Worm (Caenorhabditis elegans): ENCODE data around the gene asg-2.

The asg-2 gene

ce11 chrX:6818036-6818488 is 23.0 kb upstream of the asg-2 start, which contains the start of gene dhs-28:
Gene dhs-28, plus strand, starts transcription at chrX:6818438.
- TF ChIP-seq W03F9.2 (tag; optimal IDR thresholded peaks at IDR 0.05) (no peak), dao-5 (tag; optimal IDR thresholded peaks at IDR 0.05) (no peak), him-1 (tag; optimal IDR thresholded peaks at IDR 0.05) (no peak)

ce11 chrX:6819135-6819534 is 21.9 kb upstream of the asg-2 start:
- TF ChIP-seq dao-5 (tag; optimal IDR thresholded peaks at IDR 0.05) (no peak), W03F9.2 (tag; optimal IDR thresholded peaks at IDR 0.05) (no peak)

DNA sequence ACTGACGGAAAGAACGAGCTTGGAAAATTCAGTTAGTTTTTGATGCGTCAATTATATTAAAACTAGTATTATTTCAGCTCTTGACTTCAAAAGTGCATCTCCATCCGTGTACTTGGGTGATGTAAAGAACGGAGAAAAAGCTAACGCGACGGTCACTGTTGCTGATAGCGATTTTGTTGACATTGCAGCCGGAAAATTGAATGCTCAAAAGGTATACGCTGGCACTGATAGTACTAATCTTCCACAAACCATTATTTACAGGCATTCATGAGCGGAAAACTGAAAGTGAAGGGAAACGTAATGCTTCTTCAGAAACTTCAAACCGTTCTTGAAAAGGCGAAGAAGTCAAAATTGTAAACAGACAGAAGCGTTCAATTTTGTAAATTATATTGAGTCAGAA is 21.4 kb upstream of the asg-2 start:
- TF ChIP-seq him-1 (tag; optimal IDR thresholded peaks at IDR 0.05): no peak
- TF ChIP-seq dao-5 (tag; optimal IDR thresholded peaks at IDR 0.05): no peak
- no peak for TF ChIP-seq W03F9.2 (tag; optimal IDR thresholded peaks at IDR 0.05)

ce11 chrX:6822552-6822951 is 18.5 kb upstream of the asg-2 start:
- TF ChIP-seq W03F9.2 (tag; optimal IDR thresholded peaks at IDR 0.05): no peak
- TF ChIP-seq him-1 (tag; optimal IDR thresholded peaks at IDR 0.05): no peak
- TF ChIP-seq dao-5 (tag; optimal IDR thresholded peaks at IDR 0.05): no peak

- TF ChIP-seq him-1 (tag; optimal IDR thresholded peaks at IDR 0.05) (no peak), dao-5 (tag; optimal IDR thresholded peaks at IDR 0.05) (no peak)
These were observed 17.7 kb upstream of the asg-2 start, which contains the start of gene gei-15 for ce11 chrX:6823218-6823979. Gene gei-15, minus strand, starts transcription at chrX:6823268.

DNA sequence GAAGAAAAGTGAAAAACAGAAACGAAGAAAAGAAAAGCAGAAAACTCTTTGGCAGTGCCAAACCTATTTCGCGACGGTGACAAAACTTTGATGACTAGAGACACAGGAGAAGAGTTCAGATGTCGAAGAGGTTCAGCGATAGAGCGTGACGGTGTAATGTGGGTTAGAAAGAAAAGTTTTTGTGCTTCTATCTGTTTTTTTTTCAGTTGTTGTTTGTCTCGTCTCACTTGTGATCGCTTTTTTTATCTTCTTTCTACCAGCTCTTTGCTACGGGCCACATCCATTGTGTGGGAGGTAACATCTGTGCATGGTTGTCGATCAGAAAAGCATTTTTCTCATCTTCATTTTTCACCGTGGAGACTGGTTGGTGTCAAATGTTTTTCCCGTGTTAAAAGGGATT is 15.2 kb upstream of the asg-2 start, which contains the start of gene F41B4.1:
Gene F41B4.1, minus strand, starts transcription at position 23 of the 400 bp plus-strand sequence.
- TF ChIP-seq W03F9.2 (tag; optimal IDR thresholded peaks at IDR 0.05): no peak
- no peak for TF ChIP-seq dao-5 (tag; optimal IDR thresholded peaks at IDR 0.05)
- no peak for TF ChIP-seq him-1 (tag; optimal IDR thresholded peaks at IDR 0.05)

DNA sequence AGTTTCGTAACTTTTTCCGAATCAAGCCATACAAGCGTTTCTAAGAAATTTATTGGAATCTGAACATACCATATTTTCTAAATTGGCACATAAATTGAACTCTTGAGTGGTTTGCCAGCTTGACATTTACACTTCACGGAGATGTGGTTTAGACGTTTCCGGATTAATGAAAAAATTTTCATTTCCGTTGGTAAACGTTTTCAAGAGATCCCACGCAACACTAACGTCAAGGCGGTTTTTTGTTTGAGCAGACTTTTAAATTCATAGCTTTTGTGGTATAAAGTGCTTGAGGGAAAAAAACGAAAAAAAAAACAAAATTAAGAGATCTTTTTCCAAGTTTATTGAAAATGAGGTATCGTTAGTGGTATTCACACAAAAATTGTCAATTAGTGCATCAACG is 5.9 kb upstream of the asg-2 start, which contains the start of gene F41B4.2:
Gene F41B4.2, minus strand, starts transcription at position 101 of the 400 bp plus-strand sequence.
- no peak for TF ChIP-seq W03F9.2 (tag; optimal IDR thresholded peaks at IDR 0.05)
- TF ChIP-seq dao-5 (tag; optimal IDR thresholded peaks at IDR 0.05): no peak
- TF ChIP-seq him-1 (tag; optimal IDR thresholded peaks at IDR 0.05): no peak

ce11 chrX:6836065-6836527 is 5.0 kb upstream of the asg-2 start, which contains the start of gene F41B4.3:
Gene F41B4.3, minus strand, starts transcription at chrX:6836115.
- no peak for TF ChIP-seq him-1 (tag; optimal IDR thresholded peaks at IDR 0.05)
- no peak for TF ChIP-seq dao-5 (tag; optimal IDR thresholded peaks at IDR 0.05)
- no peak for TF ChIP-seq W03F9.2 (tag; optimal IDR thresholded peaks at IDR 0.05)

DNA sequence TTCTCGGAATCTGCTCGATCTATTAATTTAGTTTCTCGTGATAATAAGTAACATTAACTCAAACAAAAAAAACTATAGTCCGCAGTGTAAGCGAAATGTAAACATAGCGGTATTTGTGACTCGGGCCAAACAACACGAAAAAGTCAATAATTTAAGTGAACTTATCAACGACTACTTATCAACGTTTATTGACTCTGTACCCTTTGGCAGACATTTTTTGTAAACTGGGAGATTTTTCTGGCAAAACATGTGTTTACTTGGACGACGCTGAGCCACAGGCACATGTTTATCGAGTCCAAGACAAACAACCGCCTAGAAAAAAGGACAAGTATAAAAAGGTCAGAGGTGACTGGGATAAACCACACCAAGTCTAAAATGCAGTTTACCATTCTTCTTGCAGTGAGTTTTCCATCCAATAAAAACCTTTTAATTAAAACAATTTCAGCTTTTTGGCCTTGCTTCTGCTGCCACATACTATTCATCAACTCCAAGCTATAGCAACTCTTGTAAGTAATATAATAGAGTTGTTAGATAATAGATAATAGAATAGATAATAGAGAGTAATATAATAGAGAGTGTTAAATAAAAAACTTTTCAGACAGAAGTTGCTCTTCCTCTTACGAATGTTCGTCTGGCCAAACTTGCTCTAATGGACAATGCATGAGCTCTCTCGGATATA is 3.5 kb downstream of the asg-2 start, which contains the start of gene C53B7.3:
Gene C53B7.3, plus strand, starts transcription at position 362 of the 679 bp plus-strand sequence.
- TF ChIP-seq W03F9.2 (tag; optimal IDR thresholded peaks at IDR 0.05) (no peak), him-1 (tag; optimal IDR thresholded peaks at IDR 0.05) (no peak), dao-5 (tag; optimal IDR thresholded peaks at IDR 0.05) (no peak)

DNA sequence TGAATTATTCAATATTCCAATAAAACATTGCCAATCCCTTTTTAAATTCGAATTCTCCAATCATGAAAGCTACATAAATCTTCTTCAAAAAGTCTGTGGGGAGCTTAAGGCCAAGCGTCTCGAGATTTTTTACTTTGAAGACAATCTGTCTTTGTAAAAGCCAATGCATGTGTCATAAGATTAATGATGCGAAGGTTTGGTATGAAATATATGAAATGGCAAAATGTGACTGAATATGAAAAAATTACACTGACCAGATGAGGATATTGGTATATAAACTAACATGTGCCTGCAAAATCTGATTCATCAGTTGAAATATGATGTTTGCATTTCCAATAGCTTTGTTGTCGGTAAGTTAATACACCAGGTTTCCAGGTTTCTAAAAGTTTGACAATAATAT is 4.9 kb downstream of the asg-2 start, which contains the start of gene C53B7.2:
Gene C53B7.2, plus strand, starts transcription at position 301 of the 400 bp plus-strand sequence.
- no peak for TF ChIP-seq him-1 (tag; optimal IDR thresholded peaks at IDR 0.05)
- no peak for TF ChIP-seq W03F9.2 (tag; optimal IDR thresholded peaks at IDR 0.05)
- no peak for TF ChIP-seq dao-5 (tag; optimal IDR thresholded peaks at IDR 0.05)

- TF ChIP-seq him-1 (tag; optimal IDR thresholded peaks at IDR 0.05) (no peak), dao-5 (tag; optimal IDR thresholded peaks at IDR 0.05) (no peak), W03F9.2 (tag; optimal IDR thresholded peaks at IDR 0.05) (no peak)
These were observed 7.5 kb downstream of the asg-2 start for ce11 chrX:6848596-6848995.

DNA sequence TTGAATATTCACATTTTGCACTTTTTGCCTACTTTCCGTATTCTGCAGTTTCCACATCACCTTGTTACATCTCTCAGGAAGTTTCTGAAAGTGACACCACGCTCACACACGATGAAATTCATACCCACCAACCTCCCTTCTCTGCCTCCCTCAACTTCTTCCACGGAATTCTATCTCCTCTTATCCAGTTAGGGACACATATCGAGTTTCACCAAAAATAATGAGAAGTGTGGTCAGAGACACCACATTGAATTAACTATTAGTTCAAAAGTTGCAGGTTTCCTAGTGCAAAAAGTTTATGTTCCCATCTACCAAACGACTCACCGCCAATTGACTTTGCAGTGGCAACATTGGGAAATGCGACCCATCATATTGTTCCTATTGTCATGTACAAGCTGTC is 9.4 kb downstream of the asg-2 start:
- TF ChIP-seq him-1 (tag; optimal IDR thresholded peaks at IDR 0.05) (no peak), W03F9.2 (tag; optimal IDR thresholded peaks at IDR 0.05) (no peak), dao-5 (tag; optimal IDR thresholded peaks at IDR 0.05) (no peak)

- no peak for TF ChIP-seq W03F9.2 (tag; optimal IDR thresholded peaks at IDR 0.05)
- no peak for TF ChIP-seq him-1 (tag; optimal IDR thresholded peaks at IDR 0.05)
- TF ChIP-seq dao-5 (tag; optimal IDR thresholded peaks at IDR 0.05): no peak
These were observed 12.3 kb downstream of the asg-2 start, which contains the start of gene rig-3 for ce11 chrX:6853318-6853717. Gene rig-3, plus strand, starts transcription at chrX:6853618.

DNA sequence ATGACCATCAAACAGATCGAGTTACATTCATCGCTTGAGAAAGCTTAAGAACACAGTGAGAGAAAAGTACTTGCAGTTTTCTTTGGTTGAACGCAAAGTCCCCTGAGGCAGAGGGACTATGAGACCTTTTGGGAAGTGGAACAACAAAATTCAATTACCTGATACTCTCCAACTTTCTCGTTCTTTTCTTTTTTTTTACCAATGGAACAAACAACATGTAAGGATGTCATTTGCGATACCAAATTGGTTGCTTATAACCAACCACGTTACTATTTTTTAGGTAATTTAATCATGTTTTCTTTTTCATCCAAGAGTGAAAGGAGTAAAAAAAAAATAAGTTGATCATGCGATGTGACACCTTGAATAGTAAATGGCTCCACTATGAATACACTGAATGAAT is 15.7 kb downstream of the asg-2 start:
- TF ChIP-seq him-1 (tag; optimal IDR thresholded peaks at IDR 0.05) (no peak), W03F9.2 (tag; optimal IDR thresholded peaks at IDR 0.05) (no peak), dao-5 (tag; optimal IDR thresholded peaks at IDR 0.05) (no peak)

Data from whole organism, L4/young adult.